Worm (Caenorhabditis elegans): ENCODE measurements around the gene ZK675.4.

DNA sequence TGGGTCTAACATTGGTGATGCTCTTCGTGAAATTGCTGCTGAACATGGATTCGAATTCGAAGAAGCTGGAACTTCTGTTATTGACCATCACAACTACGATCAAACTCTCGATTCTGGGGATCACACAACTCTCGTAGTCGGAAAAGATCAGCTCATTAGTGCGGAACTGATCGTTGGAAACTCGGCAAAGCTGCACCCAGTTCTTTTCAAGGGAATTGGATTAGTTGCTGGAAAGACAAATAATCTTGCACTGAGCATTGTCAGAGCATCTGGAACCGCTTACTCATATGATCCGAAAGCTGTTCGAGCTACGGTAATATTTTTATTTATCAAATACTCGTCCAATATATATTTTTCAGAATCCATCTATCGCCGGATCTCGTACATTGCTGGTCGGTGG is 46.2 kb upstream of the ZK675.4 start:
- no peak for TF ChIP-seq cog-1 (tag; optimal IDR thresholded peaks at IDR 0.05)
- no peak for TF ChIP-seq ztf-29 (GFP tag; IDR thresholded peaks at IDR 0.05)
- TF ChIP-seq klf-2 (GFP tag; conservative IDR thresholded peaks at IDR 0.05), result no peak
- TF ChIP-seq flt-1 (GFP tag; IDR thresholded peaks at IDR 0.05), result no peak
- no peak for TF ChIP-seq ref-1 (GFP tag; conservative IDR thresholded peaks at IDR 0.05)
- no peak for TF ChIP-seq T22C8.4 (GFP tag; IDR thresholded peaks at IDR 0.05)
- no peak for TF ChIP-seq med-1 (GFP tag; optimal IDR thresholded peaks at IDR 0.05; ENCODE audit: insufficient read depth)
- TF ChIP-seq tab-1 (GFP tag; IDR thresholded peaks at IDR 0.05), result no peak

Data from whole organism, midembryonic.